Fruit fly (Drosophila melanogaster) whole organism, embryonic: ENCODE results near the gene c12.1.

Experiments
- CG10267 ChIP-seq: fragments of 200-800 bp; sonication (Bioruptor generic); optimal IDR thresholded peaks from 2 replicates; lab custom pipeline; 2018; ENCODE audit warnings: missing biosample characterization, mild to moderate bottlenecking, missing genetic modification characterization, moderate library complexity
- CG10321 ChIP-seq: fragments of 200-800 bp; sonication (Bioruptor generic); IDR thresholded peaks from 2 replicates; pipeline ENCODE4 v1.3.6; 2022; ENCODE audit warnings: missing biosample characterization, missing genetic modification characterization
- CG12104 ChIP-seq: fragments of 200-800 bp; sonication (Bioruptor generic); optimal IDR thresholded peaks from 3 replicates; lab custom pipeline; 2016; ENCODE audit warnings: missing biosample characterization, missing genetic modification characterization
- CG1233 ChIP-seq: fragments of 200-800 bp; sonication (Bioruptor generic); optimal IDR thresholded peaks from 4 replicates; lab custom pipeline; 2018; ENCODE audit warnings: missing biosample characterization, mild to moderate bottlenecking, missing genetic modification characterization
- CG14014 ChIP-seq: fragments of 200-800 bp; sonication (Bioruptor generic); IDR thresholded peaks from 2 replicates; pipeline ENCODE4 v1.3.6; 2022; ENCODE audit warnings: missing biosample characterization, missing genetic modification characterization
- CG14441 ChIP-seq: fragments of 200-800 bp; sonication (Bioruptor generic); IDR thresholded peaks from 2 replicates; pipeline ENCODE4 v1.3.6; 2022; ENCODE audit warnings: missing biosample characterization, missing genetic modification characterization
- CG15514 ChIP-seq: fragments of 200-800 bp; sonication (Bioruptor generic); optimal IDR thresholded peaks from 3 replicates; lab custom pipeline; 2017; ENCODE audit warnings: missing biosample characterization, missing genetic modification characterization, mild to moderate bottlenecking, moderate library complexity, missing genetic modification reagents
- CG15601 ChIP-seq: fragments of 200-800 bp; sonication (Bioruptor generic); optimal IDR thresholded peaks from 3 replicates; lab custom pipeline; 2019; ENCODE audit warnings: missing biosample characterization, mild to moderate bottlenecking, missing genetic modification characterization, moderate library complexity
- CG15696 ChIP-seq: fragments of 200-800 bp; sonication (Bioruptor generic); optimal IDR thresholded peaks from 2 replicates; lab custom pipeline; 2019; ENCODE audit warnings: missing biosample characterization, mild to moderate bottlenecking, missing genetic modification characterization, moderate library complexity
- CG17361 ChIP-seq: fragments of 200-800 bp; sonication (Bioruptor generic); IDR thresholded peaks from 3 replicates; pipeline ENCODE4 v1.3.6; 2022; ENCODE audit warnings: missing biosample characterization, missing genetic modification characterization
- CG18476 ChIP-seq: fragments of 200-800 bp; sonication (Bioruptor generic); optimal IDR thresholded peaks from 2 replicates; lab custom pipeline; 2016; ENCODE audit warnings: missing biosample characterization, mild to moderate bottlenecking, missing genetic modification characterization
- CG2678 ChIP-seq: fragments of 200-800 bp; sonication (Bioruptor generic); optimal IDR thresholded peaks from 3 replicates; lab custom pipeline; 2019; ENCODE audit warnings: missing biosample characterization, mild to moderate bottlenecking, missing genetic modification characterization, moderate library complexity
- CG2712 ChIP-seq: fragments of 200-800 bp; optimal IDR thresholded peaks from 3 replicates; lab custom pipeline; 2019; ENCODE audit warnings: missing biosample characterization, mild to moderate bottlenecking, missing genetic modification characterization, moderate library complexity
- CG32767 ChIP-seq: fragments of 200-800 bp; sonication (Bioruptor generic); IDR thresholded peaks from 2 replicates; pipeline ENCODE4 v1.3.6; 2022; ENCODE audit warnings: missing biosample characterization, missing genetic modification characterization
- CG5245 ChIP-seq: fragments of 200-800 bp; sonication (Bioruptor generic); optimal IDR thresholded peaks from 3 replicates; lab custom pipeline; 2016; ENCODE audit warnings: missing biosample characterization, missing genetic modification characterization
- CG6765 ChIP-seq: fragments of 200-800 bp; sonication (Bioruptor generic); optimal IDR thresholded peaks from 3 replicates; lab custom pipeline; 2017; ENCODE audit warnings: missing biosample characterization, mild to moderate bottlenecking, missing genetic modification characterization
- CG7372 ChIP-seq: fragments of 200-800 bp; sonication (Bioruptor generic); IDR thresholded peaks from 2 replicates; pipeline ENCODE4 v1.3.6; 2022; ENCODE audit warnings: missing biosample characterization, missing genetic modification characterization
- D ChIP-seq, 2 experiments: fragments of 200-800 bp in 1 of 2; fragments of >200 bp in 1 of 2; sonication (Bioruptor generic) in 1 of 2; optimal IDR thresholded peaks; 2 replicates in 1 of 2; 3 replicates in 1 of 2; lab custom pipeline; 2017; ENCODE audit warnings: mild to moderate bottlenecking in 1 of 2, missing biosample characterization in 1 of 2, missing genetic modification characterization in 1 of 2, missing genetic modification reagents in 1 of 2
- D19B ChIP-seq: fragments of 200-800 bp; sonication (Bioruptor generic); optimal IDR thresholded peaks from 2 replicates; lab custom pipeline; 2017; ENCODE audit warnings: missing biosample characterization, mild to moderate bottlenecking, missing genetic modification characterization
- Dfd ChIP-seq, 2 experiments: fragments of >200 bp; optimal IDR thresholded peaks; 2 replicates each; lab custom pipeline; 2017; ENCODE audit warnings: missing biosample characterization in 2 of 2, missing genetic modification characterization in 2 of 2
- Drgx ChIP-seq: fragments of 200-800 bp; sonication (Bioruptor generic); IDR thresholded peaks from 2 replicates; pipeline ENCODE4 v1.3.6; 2022; ENCODE audit warnings: missing biosample characterization, missing genetic modification characterization
- E2f2 ChIP-seq: fragments of 200-800 bp; sonication (Bioruptor generic); IDR thresholded peaks from 2 replicates; pipeline ENCODE4 v1.3.6; 2022; ENCODE audit warnings: missing biosample characterization, missing genetic modification characterization
- Fer1 ChIP-seq: fragments of 200-800 bp; sonication (Bioruptor generic); optimal IDR thresholded peaks from 2 replicates; lab custom pipeline; 2017; ENCODE audit warnings: missing biosample characterization, mild to moderate bottlenecking, missing genetic modification characterization
- HHEX ChIP-seq: fragments of 200-800 bp; sonication (Bioruptor generic); optimal IDR thresholded peaks from 3 replicates; lab custom pipeline; 2017; ENCODE audit warnings: missing biosample characterization, mild to moderate bottlenecking, missing genetic modification characterization, missing genetic modification reagents
- Hand ChIP-seq: fragments of 200-800 bp; sonication (Bioruptor generic); optimal IDR thresholded peaks from 2 replicates; lab custom pipeline; 2017; ENCODE audit warnings: mild to moderate bottlenecking, missing biosample characterization, missing genetic modification reagents, missing genetic modification characterization
- Hey ChIP-seq: fragments of 200-800 bp; sonication (Bioruptor generic); optimal IDR thresholded peaks from 3 replicates; lab custom pipeline; 2018; ENCODE audit warnings: missing biosample characterization, mild to moderate bottlenecking, missing genetic modification characterization
- Hmx ChIP-seq: fragments of 200-800 bp; sonication (Bioruptor generic); optimal IDR thresholded peaks from 2 replicates; lab custom pipeline; 2016; ENCODE audit warnings: missing biosample characterization, missing genetic modification characterization
- MTF-1 ChIP-seq: fragments of 200-800 bp; sonication (Bioruptor generic); optimal IDR thresholded peaks from 2 replicates; lab custom pipeline; 2018; ENCODE audit warnings: missing biosample characterization, mild to moderate bottlenecking, missing genetic modification characterization, borderline replicate concordance
- Med ChIP-seq: fragments of 200-800 bp; sonication (Bioruptor generic); peaks from one replicate; lab custom pipeline; 2016; ENCODE audit warnings: missing biosample characterization, missing genetic modification characterization, mild to moderate bottlenecking, inconsistent platforms, moderate library complexity
- Ptx1 ChIP-seq: fragments of 200-800 bp; sonication (Bioruptor generic); IDR thresholded peaks from 2 replicates; pipeline ENCODE4 v1.3.6; 2022; ENCODE audit warnings: missing biosample characterization, missing genetic modification characterization
- Side ChIP-seq: fragments of 200-800 bp; sonication (Bioruptor generic); optimal IDR thresholded peaks from 2 replicates; lab custom pipeline; 2016; ENCODE audit warnings: missing biosample characterization, missing genetic modification characterization
- Usf ChIP-seq: fragments of 200-800 bp; sonication (Bioruptor generic); optimal IDR thresholded peaks from 2 replicates; lab custom pipeline; 2017; ENCODE audit warnings: missing genotype, missing biosample characterization, missing genetic modification characterization
- ara ChIP-seq: fragments of 200-800 bp; sonication (Bioruptor generic); IDR thresholded peaks from 2 replicates; pipeline ENCODE4 v1.3.6; 2022; ENCODE audit warnings: missing biosample characterization, missing genetic modification characterization
- caup ChIP-seq: fragments of 200-800 bp; sonication (Bioruptor generic); optimal IDR thresholded peaks from 3 replicates; lab custom pipeline; 2017; ENCODE audit warnings: missing biosample characterization, mild to moderate bottlenecking, missing genetic modification characterization, moderate library complexity; ENCODE audit not compliant: severe bottlenecking
- eve ChIP-seq, 2 experiments: fragments of >200 bp; optimal IDR thresholded peaks; 2 replicates each; lab custom pipeline; 2017; ENCODE audit warnings: missing biosample characterization in 2 of 2, missing genetic modification characterization in 2 of 2
- gsb-n ChIP-seq: fragments of 200-800 bp; sonication (Bioruptor generic); optimal IDR thresholded peaks from 3 replicates; lab custom pipeline; 2018; ENCODE audit warnings: missing biosample characterization, mild to moderate bottlenecking, missing genetic modification characterization
- hkb ChIP-seq, 2 experiments: fragments of 200-800 bp in 1 of 2; fragments of >200 bp in 1 of 2; sonication (Bioruptor generic) in 1 of 2; IDR thresholded peaks in 1 of 2; optimal IDR thresholded peaks in 1 of 2; 2 replicates each; pipeline versions ENCODE4 v1.3.6 to Lab custom; 2017 to 2022; ENCODE audit warnings: missing biosample characterization in 1 of 2, missing genetic modification characterization in 1 of 2
- hth ChIP-seq: fragments of >200 bp; optimal IDR thresholded peaks from 2 replicates; lab custom pipeline; 2017; ENCODE audit warnings: inconsistent platforms
- inv ChIP-seq: fragments of 200-800 bp; sonication (Bioruptor generic); IDR thresholded peaks from 2 replicates; pipeline ENCODE4 v1.3.6; 2022; ENCODE audit warnings: missing biosample characterization, missing genetic modification characterization; ENCODE audit not compliant: partially characterized antibody
- lab ChIP-seq: fragments of 200-800 bp; sonication (Bioruptor generic); optimal IDR thresholded peaks from 3 replicates; lab custom pipeline; 2017; ENCODE audit warnings: missing biosample characterization, missing genetic modification characterization, mild to moderate bottlenecking, moderate library complexity, missing genetic modification reagents
- lilli ChIP-seq: fragments of 200-800 bp; sonication (Bioruptor generic); optimal IDR thresholded peaks from 3 replicates; lab custom pipeline; 2016; ENCODE audit warnings: missing biosample characterization, missing genetic modification characterization
- nau ChIP-seq: fragments of 200-800 bp; sonication (Bioruptor generic); optimal IDR thresholded peaks from 3 replicates; lab custom pipeline; 2017; ENCODE audit warnings: missing biosample characterization, mild to moderate bottlenecking, missing genetic modification characterization, missing genetic modification reagents
- nom ChIP-seq: fragments of 200-800 bp; sonication (Bioruptor generic); optimal IDR thresholded peaks from 2 replicates; lab custom pipeline; 2017; ENCODE audit warnings: missing biosample characterization, missing genetic modification characterization, mild to moderate bottlenecking, moderate library complexity, missing genetic modification reagents
- slbo ChIP-seq: fragments of 200-800 bp; sonication (Bioruptor generic); IDR thresholded peaks from 2 replicates; pipeline ENCODE4 v1.3.6; 2022; ENCODE audit warnings: missing biosample characterization, missing genetic modification characterization
- tin ChIP-seq: fragments of 200-800 bp; sonication (Bioruptor generic); optimal IDR thresholded peaks from 3 replicates; lab custom pipeline; 2016; ENCODE audit warnings: missing biosample characterization, missing genetic modification characterization
- toy ChIP-seq: fragments of 200-800 bp; sonication (Bioruptor generic); IDR thresholded peaks from 2 replicates; pipeline ENCODE4 v1.3.6; 2022; ENCODE audit warnings: missing biosample characterization, missing genetic modification characterization
- usp ChIP-seq: fragments of >200 bp; optimal IDR thresholded peaks from 2 replicates; lab custom pipeline; 2017; ENCODE audit warnings: missing biosample characterization, missing genetic modification characterization
- yki ChIP-seq: fragments of >200 bp; optimal IDR thresholded peaks from 3 replicates; lab custom pipeline; 2018

c12.1 gene

DNA sequence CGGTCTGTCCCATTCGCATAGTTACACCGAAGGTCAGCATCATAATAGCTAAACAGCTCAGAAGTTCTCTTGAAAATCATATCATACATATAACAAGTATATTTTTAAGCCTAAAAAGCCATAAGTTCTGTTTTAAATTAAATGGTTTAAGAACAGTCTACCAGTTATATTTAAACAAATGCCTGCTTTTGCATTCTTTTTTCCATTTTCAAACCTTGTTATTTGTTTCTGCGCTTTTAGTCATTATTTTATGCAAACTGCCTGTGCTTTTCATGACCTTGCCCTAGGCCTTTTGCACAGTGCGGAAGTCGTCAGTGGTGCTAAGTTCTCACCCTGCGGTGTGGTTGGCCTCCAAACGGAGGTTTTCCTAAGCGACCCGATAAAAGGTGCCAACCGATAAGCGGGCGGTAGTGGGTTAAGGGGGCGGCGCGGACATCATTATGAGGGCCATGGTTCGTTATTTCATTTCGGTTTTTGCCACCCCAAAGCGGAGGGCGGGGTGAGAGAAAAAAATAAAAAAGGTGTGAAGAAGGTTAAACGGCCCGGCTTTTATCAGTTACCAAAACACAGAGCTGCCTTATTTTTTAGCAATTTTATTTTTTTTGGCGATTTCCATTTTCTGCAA is 25.6 kb upstream of the c12.1 start (continued):
- no peak for TF ChIP-seq hth (lab: Kevin White, UChicago)
- TF ChIP-seq hkb (optimal IDR thresholded peaks at IDR 0.05; lab: Kevin White, UChicago), result no peak
- TF ChIP-seq hkb (GFP tag; IDR thresholded peaks at IDR 0.05; lab: Robert Waterston, UW), result peak; percentile 56; the same call in 1 of the 2 replicates
- TF ChIP-seq CG2712, result peak; percentile 35
- TF ChIP-seq CG7372 (GFP tag; lab: Robert Waterston, UW), result peak; percentile 37; the same call in 1 of the 2 replicates
- peak; percentile 18 for TF ChIP-seq CG18476 (GFP tag; lab: Kevin White, UChicago)
- peak; percentile 39; the same call in 1 of the 2 replicates for TF ChIP-seq CG14014 (GFP tag; lab: Robert Waterston, UW)
- TF ChIP-seq CG15601, result no peak
- peak; percentile 6 for TF ChIP-seq CG10267 (tag; lab: Kevin White, UChicago)
- 0 out of 2 replicates have a peak, but pooled peaks have one; percentile 17 for TF ChIP-seq E2f2 (GFP tag; lab: Robert Waterston, UW)
- no peak for TF ChIP-seq gsb-n
- TF ChIP-seq CG17361 (GFP tag; lab: Robert Waterston, UW), result peak; percentile 40; the same call in 2 of the 3 replicates
- no peak for TF ChIP-seq nom (GFP tag; lab: Kevin White, UChicago)
- TF ChIP-seq CG15696, result no peak
- TF ChIP-seq CG10321 (GFP tag; lab: Robert Waterston, UW), result no peak
- no peak for TF ChIP-seq inv (GFP tag; lab: Robert Waterston, UW)
- no peak for TF ChIP-seq ara
- TF ChIP-seq Hand (GFP tag; lab: Kevin White, UChicago), result peak; percentile 60
- peak; percentile 11; the same call in 1 of the 2 replicates for TF ChIP-seq Drgx
- peak; percentile 34 for TF ChIP-seq Side (GFP tag; lab: Kevin White, UChicago)
- TF ChIP-seq D (optimal IDR thresholded peaks at IDR 0.05; lab: Kevin White, UChicago), result no peak
- peak; percentile 10 for TF ChIP-seq D (GFP tag; optimal IDR thresholded peaks at IDR 0.05; lab: Kevin White, UChicago)
- no peak for TF ChIP-seq Dfd (GFP tag; optimal IDR thresholded peaks at IDR 0.05; lab: Kevin White, UChicago)
- TF ChIP-seq CG5245 (GFP tag; lab: Kevin White, UChicago), result no peak
- TF ChIP-seq CG12104 (GFP tag; lab: Kevin White, UChicago), result peak; percentile 46
- TF ChIP-seq CG6765, result no peak
- peak; percentile 79 for TF ChIP-seq Fer1
- TF ChIP-seq yki, result no peak
- peak; percentile 47 for TF ChIP-seq D19B
- peak; percentile 45; the same call in 1 of the 2 replicates for TF ChIP-seq slbo (GFP tag; lab: Robert Waterston, UW)
- peak; percentile 30 for TF ChIP-seq CG1233 (GFP tag; lab: Kevin White, UChicago)
- TF ChIP-seq nau (GFP tag; lab: Kevin White, UChicago), result peak; percentile 12
- peak; percentile 25; the same call in 1 of the 2 replicates for TF ChIP-seq CG14441 (GFP tag; lab: Robert Waterston, UW)
- no peak for TF ChIP-seq usp
- TF ChIP-seq eve (GFP tag; optimal IDR thresholded peaks at IDR 0.05; lab: Kevin White, UChicago), result peak in 1 of 2 experiments; percentile 64
- TF ChIP-seq CG15514 (GFP tag; lab: Kevin White, UChicago), result peak; percentile 53
- TF ChIP-seq HHEX, result peak; percentile 70
- peak; percentile 79 for TF ChIP-seq lab (GFP tag; lab: Kevin White, UChicago)
- peak; percentile 55 for TF ChIP-seq Usf (GFP tag; lab: Kevin White, UChicago)
- peak; percentile 63 for TF ChIP-seq Ptx1 (GFP tag; lab: Robert Waterston, UW)
- TF ChIP-seq lilli, result peak; percentile 59
- peak; percentile 77 for TF ChIP-seq caup (GFP tag; lab: Kevin White, UChicago)
- 0 out of 2 replicates have a peak, but pooled peaks have one; percentile 35 for TF ChIP-seq CG32767 (GFP tag; lab: Robert Waterston, UW)
- no peak for TF ChIP-seq MTF-1 (GFP tag; lab: Kevin White, UChicago)
- 0 out of 2 replicates have a peak, but pooled peaks have one; percentile 22 for TF ChIP-seq toy (GFP tag; lab: Robert Waterston, UW)
- peak; percentile 20 for TF ChIP-seq tin
- TF ChIP-seq Hmx, result no peak
- peak; percentile 93 for TF ChIP-seq Med
- TF ChIP-seq Hey, result no peak
- peak; percentile 83 for TF ChIP-seq CG2678 (tag; lab: Kevin White, UChicago)
